Fruit fly (Drosophila melanogaster): Measurements from ENCODE around the gene GstZ2.

GstZ2 gene

DNA sequence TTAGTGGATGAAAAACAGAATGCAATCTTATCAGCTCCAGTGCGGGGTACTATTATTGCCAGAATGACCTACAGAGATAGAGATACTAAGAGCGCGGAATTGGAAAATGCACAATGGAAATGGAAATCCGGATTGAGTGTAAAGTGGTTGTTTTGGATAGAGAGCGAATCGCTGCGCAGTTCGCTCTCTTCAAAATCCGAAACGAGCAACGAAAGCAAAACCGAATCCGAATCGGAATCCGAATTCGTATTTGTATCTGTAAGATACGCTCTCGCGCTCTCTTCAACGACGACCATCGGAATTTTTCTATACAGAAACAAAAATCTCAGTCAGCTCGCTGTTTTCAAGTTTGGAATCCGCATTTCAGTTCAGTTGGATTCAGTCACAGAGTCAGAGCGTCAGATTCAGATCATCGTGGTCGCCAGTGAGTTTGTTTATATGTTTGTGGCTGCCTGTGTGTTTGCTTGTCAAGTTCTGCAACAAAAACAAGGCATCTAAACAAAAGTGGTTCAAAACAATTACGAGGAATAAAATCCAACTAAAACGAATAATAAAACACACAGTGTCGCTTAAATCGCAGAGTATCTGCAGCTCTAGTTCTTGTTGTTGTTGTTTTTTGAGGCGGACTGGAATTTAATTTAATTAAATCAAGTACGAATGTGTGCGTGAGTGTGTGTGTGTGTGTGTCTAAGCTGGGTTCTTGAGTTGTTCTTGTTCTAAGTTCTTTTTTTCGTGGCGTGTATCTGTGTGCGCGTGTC, 42.7 kb downstream of the GstZ2 start, which contains the start of gene ps:
TSS of gene ps (plus strand) at position 364 of the 758 bp plus-strand sequence.
- TF ChIP-seq rn (GFP tag; IDR thresholded peaks at IDR 0.05) = no peak
- peak; percentile 0 for TF ChIP-seq Snoo (tag; optimal IDR thresholded peaks at IDR 0.05)
- TF ChIP-seq Pif1B (GFP tag; optimal IDR thresholded peaks at IDR 0.05) = peak; percentile 48
- no peak for TF ChIP-seq CG15710 (tag; optimal IDR thresholded peaks at IDR 0.05)
- peak; percentile 26 for TF ChIP-seq gl (tag; optimal IDR thresholded peaks at IDR 0.05)

dm6 chr3R:9416951-9417350, 43.5 kb downstream of the GstZ2 start:
- TF ChIP-seq CG15710 (tag; optimal IDR thresholded peaks at IDR 0.05) = no peak
- no peak for TF ChIP-seq CG32121 (GFP tag; IDR thresholded peaks at IDR 0.05)
- no peak for TF ChIP-seq CG12605 (GFP tag; IDR thresholded peaks at IDR 0.05)

dm6 chr3R:9411928-9412640, 48.4 kb downstream of the GstZ2 start, which contains the start of the genes Task7 and alpha-Man-IIa:
Gene Task7 (minus strand): TSS chr3R:9412293.
Gene alpha-Man-IIa (plus strand): TSS chr3R:9412548.
- TF ChIP-seq Ets98B (GFP tag; IDR thresholded peaks at IDR 0.05) = no peak
- TF ChIP-seq EcR (GFP tag; optimal IDR thresholded peaks at IDR 0.05) = no peak
- TF ChIP-seq CG32121 (GFP tag; IDR thresholded peaks at IDR 0.05) = no peak
- no peak for TF ChIP-seq Snoo (tag; optimal IDR thresholded peaks at IDR 0.05)
- TF ChIP-seq CG9948 (tag; optimal IDR thresholded peaks at IDR 0.05) = no peak
- no peak for TF ChIP-seq Pif1A (GFP tag; optimal IDR thresholded peaks at IDR 0.05)
- no peak for TF ChIP-seq rn (GFP tag; IDR thresholded peaks at IDR 0.05)
- no peak for TF ChIP-seq CG17806 (tag; optimal IDR thresholded peaks at IDR 0.05)
- TF ChIP-seq CG34367 (tag; optimal IDR thresholded peaks at IDR 0.05) = no peak
- no peak for TF ChIP-seq fd96Ca (GFP tag; IDR thresholded peaks at IDR 0.05)
- no peak for TF ChIP-seq CG15710 (tag; optimal IDR thresholded peaks at IDR 0.05)
- TF ChIP-seq gl (tag; optimal IDR thresholded peaks at IDR 0.05) = no peak
- no peak for TF ChIP-seq CG10348 (GFP tag; IDR thresholded peaks at IDR 0.05)
- TF ChIP-seq CG13204 (GFP tag; optimal IDR thresholded peaks at IDR 0.05) = no peak
- TF ChIP-seq CG14655 (GFP tag; optimal IDR thresholded peaks at IDR 0.05) = no peak

- TF ChIP-seq CG4496 (GFP tag; IDR thresholded peaks at IDR 0.05) (no peak), CG9948 (tag; optimal IDR thresholded peaks at IDR 0.05) (no peak), Pif1A (GFP tag; optimal IDR thresholded peaks at IDR 0.05) (no peak), CG13204 (GFP tag; optimal IDR thresholded peaks at IDR 0.05) (no peak), Pif1B (GFP tag; optimal IDR thresholded peaks at IDR 0.05) (no peak), CG8159 (tag; optimal IDR thresholded peaks at IDR 0.05) (no peak), CG14655 (GFP tag; optimal IDR thresholded peaks at IDR 0.05) (no peak), fd96Ca (GFP tag; IDR thresholded peaks at IDR 0.05) (no peak), CG12605 (GFP tag; IDR thresholded peaks at IDR 0.05) (no peak), Snoo (tag; optimal IDR thresholded peaks at IDR 0.05) (no peak), CG17806 (tag; optimal IDR thresholded peaks at IDR 0.05) (no peak), CG10348 (GFP tag; IDR thresholded peaks at IDR 0.05) (no peak), EcR (GFP tag; optimal IDR thresholded peaks at IDR 0.05) (no peak)
Measured at dm6 chr3R:9410182-9410581, 50.3 kb downstream of the GstZ2 start, which contains the start of gene betaTub85D. Gene betaTub85D (minus strand): TSS chr3R:9410282.

DNA sequence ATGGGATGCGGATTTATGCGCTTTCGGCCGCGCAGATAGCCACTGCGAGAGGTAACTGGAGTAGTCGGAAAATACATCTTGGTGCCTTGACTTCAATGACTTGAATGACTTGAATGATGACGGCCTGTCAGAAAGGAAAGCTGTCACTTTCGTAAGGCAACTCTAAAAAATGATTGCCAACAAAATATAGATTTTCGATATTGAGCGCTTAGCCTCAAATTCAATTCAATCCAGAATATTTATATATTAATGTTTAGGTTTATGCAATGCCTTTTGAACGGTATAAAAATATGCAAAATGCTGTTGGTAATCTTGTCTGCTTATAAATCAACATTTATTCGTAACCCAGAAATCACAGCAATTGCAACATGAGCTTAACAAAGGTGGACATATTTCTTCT, 52.4 kb downstream of the GstZ2 start, which contains the start of gene CG44261:
TSS of gene CG44261 (minus strand) at position 101 of the 400 bp plus-strand sequence.
- TF ChIP-seq CG17806 (tag; optimal IDR thresholded peaks at IDR 0.05) (no peak), CG8301 (tag; optimal IDR thresholded peaks at IDR 0.05) (no peak), CG34367 (tag; optimal IDR thresholded peaks at IDR 0.05) (no peak), rn (GFP tag; IDR thresholded peaks at IDR 0.05) (no peak), CG9948 (tag; optimal IDR thresholded peaks at IDR 0.05) (no peak), CG4496 (GFP tag; IDR thresholded peaks at IDR 0.05) (no peak), D1 (tag; optimal IDR thresholded peaks at IDR 0.05) (no peak), Ets98B (GFP tag; IDR thresholded peaks at IDR 0.05) (no peak), Snoo (tag; optimal IDR thresholded peaks at IDR 0.05) (no peak)

All from whole organism, pupa.